Worm (Caenorhabditis elegans): ENCODE measurements around the gene B0035.13.

ce11 chrIV:11316106-11316505, 9.6 kb upstream of the B0035.13 start:
- TF ChIP-seq snpc-4 (tag; optimal IDR thresholded peaks at IDR 0.05) = no peak
- TF ChIP-seq sptf-1 (tag; optimal IDR thresholded peaks at IDR 0.05) = no peak
- no peak for TF ChIP-seq ceh-39 (tag; optimal IDR thresholded peaks at IDR 0.05)
- TF ChIP-seq lin-13 (tag; optimal IDR thresholded peaks at IDR 0.05) = no peak
- no peak for TF ChIP-seq elt-1 (tag; optimal IDR thresholded peaks at IDR 0.05; ENCODE audit: borderline replicate concordance, insufficient read depth)
- no peak for TF ChIP-seq pha-4 (tag; optimal IDR thresholded peaks at IDR 0.05)
- TF ChIP-seq unc-39 (tag; optimal IDR thresholded peaks at IDR 0.05) = no peak
- TF ChIP-seq nhr-28 (tag; optimal IDR thresholded peaks at IDR 0.05) = no peak

Measured in whole organism, mixed stage, embryonic.